Fruit fly (Drosophila melanogaster) whole organism, wandering third instar larva: ENCODE data around the gene CG31016.

Source experiments
- Abd-B ChIP-seq: fragments of >200 bp; optimal IDR thresholded peaks from 2 replicates; lab custom pipeline; 2017; ENCODE audit warnings: missing biosample characterization, missing genetic modification characterization
- CG32264 ChIP-seq: fragments of 200-800 bp; sonication (Bioruptor generic); optimal IDR thresholded peaks from 2 replicates; lab custom pipeline; 2016; ENCODE audit warnings: missing biosample characterization, missing genetic modification characterization
- CG9705 ChIP-seq: fragments of 200-800 bp; sonication (Bioruptor generic); optimal IDR thresholded peaks from 2 replicates; lab custom pipeline; 2018; ENCODE audit warnings: missing biosample characterization, mild to moderate bottlenecking, missing genetic modification characterization
- CrebA ChIP-seq: fragments of 200-800 bp; sonication (Bioruptor generic); optimal IDR thresholded peaks from 2 replicates; lab custom pipeline; 2016; ENCODE audit warnings: missing biosample characterization, mild to moderate bottlenecking, missing genetic modification characterization, borderline replicate concordance
- Dfd ChIP-seq: fragments of >200 bp; optimal IDR thresholded peaks from 2 replicates; lab custom pipeline; 2017; ENCODE audit warnings: missing biosample characterization, missing genetic modification characterization
- Dif ChIP-seq: fragments of 200-275, 200-300 bp; sonication (Bioruptor generic); optimal IDR thresholded peaks from 2 replicates; lab custom pipeline; 2018; ENCODE audit warnings: missing biosample characterization, missing genetic modification characterization; ENCODE audit not compliant: partially characterized antibody
- GATAd ChIP-seq: sonication (Bioruptor generic); optimal IDR thresholded peaks from 2 replicates; lab custom pipeline; 2016; ENCODE audit warnings: missing biosample characterization, missing genetic modification characterization
- HLH106 ChIP-seq: fragments of 200-800 bp; optimal IDR thresholded peaks from 3 replicates; lab custom pipeline; 2019; ENCODE audit warnings: missing biosample characterization, mild to moderate bottlenecking, missing genetic modification characterization, moderate library complexity
- Hnf4 ChIP-seq: fragments of 200-800 bp; sonication (Bioruptor generic); optimal IDR thresholded peaks from 2 replicates; lab custom pipeline; 2016; ENCODE audit warnings: missing biosample characterization, mild to moderate bottlenecking, missing genetic modification characterization
- Hr78 ChIP-seq: fragments of >200 bp; optimal IDR thresholded peaks from 2 replicates; lab custom pipeline; 2017; ENCODE audit warnings: missing biosample characterization, missing genetic modification characterization
- Mio ChIP-seq: sonication (Bioruptor generic); optimal IDR thresholded peaks from 2 replicates; lab custom pipeline; 2016; ENCODE audit warnings: missing biosample characterization, missing genetic modification characterization
- Myc ChIP-seq: fragments of >200 bp; optimal IDR thresholded peaks from 2 replicates; lab custom pipeline; 2017
- OdsH ChIP-seq: fragments of 200-800 bp; sonication (Bioruptor generic); optimal IDR thresholded peaks from 2 replicates; lab custom pipeline; 2016; ENCODE audit warnings: missing biosample characterization, mild to moderate bottlenecking, missing genetic modification characterization
- Rel ChIP-seq, 2 experiments: fragments of 200-800 bp; sonication (Bioruptor generic) in 1 of 2; optimal IDR thresholded peaks; 2 replicates in 1 of 2; 3 replicates in 1 of 2; lab custom pipeline; 2016 to 2019; ENCODE audit warnings: mild to moderate bottlenecking in 2 of 2, missing biosample characterization in 2 of 2, missing genetic modification characterization in 2 of 2, moderate library complexity in 1 of 2
- Sp1 ChIP-seq: fragments of 200-800 bp; sonication (Bioruptor generic); optimal IDR thresholded peaks from 3 replicates; lab custom pipeline; 2019; ENCODE audit warnings: missing biosample characterization, mild to moderate bottlenecking, missing genetic modification characterization, moderate library complexity
- Vsx2 ChIP-seq: fragments of 200-300, 225-300 bp; sonication (Bioruptor generic); optimal IDR thresholded peaks from 2 replicates; lab custom pipeline; 2018; ENCODE audit warnings: missing biosample characterization, missing genetic modification characterization; ENCODE audit not compliant: partially characterized antibody
- br ChIP-seq: fragments of 200-800 bp; sonication (Bioruptor generic); optimal IDR thresholded peaks from 2 replicates; lab custom pipeline; 2016; ENCODE audit warnings: missing biosample characterization, missing genetic modification characterization
- brk ChIP-seq: fragments of 200-800 bp; sonication (Bioruptor generic); optimal IDR thresholded peaks from 2 replicates; lab custom pipeline; 2016; ENCODE audit warnings: missing biosample characterization, mild to moderate bottlenecking, missing genetic modification characterization
- dl ChIP-seq, 2 experiments: fragments of 175-275, 200-275 bp in 1 of 2; fragments of 200-275 bp in 1 of 2; sonication (Bioruptor generic); optimal IDR thresholded peaks; lab custom pipeline; 2018; ENCODE audit warnings: mild to moderate bottlenecking in 2 of 2, missing biosample characterization in 2 of 2, missing genetic modification characterization in 2 of 2, moderate library complexity in 2 of 2; ENCODE audit not compliant: partially characterized antibody in 2 of 2, insufficient read depth in 1 of 2
- dmrt93B ChIP-seq: fragments of 200-800 bp; sonication (Bioruptor generic); optimal IDR thresholded peaks from 2 replicates; lab custom pipeline; 2018; ENCODE audit warnings: missing biosample characterization, mild to moderate bottlenecking, missing genetic modification characterization
- dsf ChIP-seq: sonication (Bioruptor generic); optimal IDR thresholded peaks from 2 replicates; lab custom pipeline; 2016; ENCODE audit warnings: missing biosample characterization, missing genetic modification characterization, borderline replicate concordance
- ey ChIP-seq: fragments of 200-800 bp; sonication (Bioruptor generic); optimal IDR thresholded peaks from 2 replicates; lab custom pipeline; 2016; ENCODE audit warnings: missing biosample characterization, missing genetic modification characterization
- foxo ChIP-seq, 2 experiments: fragments of 200-800 bp; sonication (Bioruptor generic); optimal IDR thresholded peaks; 2 replicates in 1 of 2; 3 replicates in 1 of 2; lab custom pipeline; 2016 to 2017; ENCODE audit warnings: missing biosample characterization in 2 of 2, missing genetic modification characterization in 2 of 2
- h ChIP-seq: fragments of 200-800 bp; sonication (Bioruptor generic); optimal IDR thresholded peaks from 3 replicates; lab custom pipeline; 2016; ENCODE audit warnings: missing biosample characterization, mild to moderate bottlenecking, missing genetic modification characterization
- jim ChIP-seq: fragments of 175-275, 200-325 bp; sonication (Bioruptor generic); optimal IDR thresholded peaks from 2 replicates; lab custom pipeline; 2016; ENCODE audit warnings: missing biosample characterization, mild to moderate bottlenecking, missing genetic modification characterization
- pan ChIP-seq: fragments of >200 bp; optimal IDR thresholded peaks from 2 replicates; lab custom pipeline; 2017
- psq ChIP-seq: fragments of 200-800 bp; sonication (Bioruptor generic); optimal IDR thresholded peaks from 3 replicates; lab custom pipeline; 2017; ENCODE audit warnings: missing biosample characterization, mild to moderate bottlenecking, missing genetic modification characterization, moderate library complexity
- rgr ChIP-seq: fragments of 200-800 bp; sonication (Bioruptor generic); optimal IDR thresholded peaks from 3 replicates; lab custom pipeline; 2016; ENCODE audit warnings: missing biosample characterization, mild to moderate bottlenecking, missing genetic modification characterization
- sage ChIP-seq: fragments of 200-800 bp; sonication (Bioruptor generic); optimal IDR thresholded peaks from 2 replicates; lab custom pipeline; 2016; ENCODE audit warnings: missing biosample characterization, mild to moderate bottlenecking, missing genetic modification characterization
- sv ChIP-seq: fragments of 200-800 bp; sonication (Bioruptor generic); optimal IDR thresholded peaks from 3 replicates; lab custom pipeline; 2016; ENCODE audit warnings: missing biosample characterization, missing genetic modification characterization
- tai ChIP-seq: sonication (Bioruptor generic); optimal IDR thresholded peaks from 2 replicates; lab custom pipeline; 2016; ENCODE audit warnings: missing biosample characterization, missing genetic modification characterization
- usp ChIP-seq: fragments of >200 bp; optimal IDR thresholded peaks from 2 replicates; lab custom pipeline; 2017; ENCODE audit warnings: missing biosample characterization, missing genetic modification characterization
- woc ChIP-seq: sonication (Bioruptor generic); optimal IDR thresholded peaks from 2 replicates; lab custom pipeline; 2016; ENCODE audit warnings: missing biosample characterization, mild to moderate bottlenecking, missing genetic modification characterization

Gene CG31016

DNA sequence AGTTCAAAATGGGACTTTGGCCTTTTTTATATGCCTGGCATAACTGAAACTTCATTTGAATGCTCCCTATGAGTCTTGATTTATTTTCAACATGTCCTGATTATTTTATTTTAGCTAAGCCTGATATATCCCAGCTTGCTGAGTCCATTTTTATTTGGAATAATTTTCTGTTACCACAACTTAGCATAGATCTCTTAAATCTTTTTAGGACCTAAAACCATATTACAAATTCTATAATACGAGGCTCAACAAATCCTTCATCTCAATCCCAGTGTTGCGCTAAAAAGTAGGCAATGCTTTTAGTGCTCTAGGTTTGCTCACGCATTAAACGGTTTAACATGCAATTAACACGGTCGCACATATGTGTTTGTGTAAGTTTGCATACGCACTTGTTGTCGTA is 15.8 kb downstream of the CG31016 start, which contains the start of gene CG44954:
CG44954 (minus strand) TSS at position 101 of the 400 bp plus-strand sequence.
- TF ChIP-seq usp, result no peak
- TF ChIP-seq Hr78 (GFP tag; lab: Kevin White, UChicago), result no peak
- no peak for TF ChIP-seq Rel (GFP tag; optimal IDR thresholded peaks at IDR 0.05; lab: Kevin White, UChicago)
- TF ChIP-seq Rel (tag; optimal IDR thresholded peaks at IDR 0.05; lab: Kevin White, UChicago), result no peak
- TF ChIP-seq dmrt93B (GFP tag; lab: Kevin White, UChicago), result no peak
- TF ChIP-seq ey (GFP tag; lab: Kevin White, UChicago), result no peak
- TF ChIP-seq Abd-B (GFP tag; lab: Kevin White, UChicago), result no peak
- no peak for TF ChIP-seq woc
- TF ChIP-seq HLH106 (tag; lab: Kevin White, UChicago), result no peak
- TF ChIP-seq brk (GFP tag; lab: Kevin White, UChicago), result no peak
- TF ChIP-seq CG9705 (GFP tag; lab: Kevin White, UChicago), result no peak
- no peak for TF ChIP-seq Vsx2 (GFP tag; lab: Kevin White, UChicago)
- no peak for TF ChIP-seq rgr (GFP tag; lab: Kevin White, UChicago)
- TF ChIP-seq foxo (GFP tag; optimal IDR thresholded peaks at IDR 0.05; lab: Kevin White, UChicago), result no peak
- no peak for TF ChIP-seq h (GFP tag; lab: Kevin White, UChicago)

DNA sequence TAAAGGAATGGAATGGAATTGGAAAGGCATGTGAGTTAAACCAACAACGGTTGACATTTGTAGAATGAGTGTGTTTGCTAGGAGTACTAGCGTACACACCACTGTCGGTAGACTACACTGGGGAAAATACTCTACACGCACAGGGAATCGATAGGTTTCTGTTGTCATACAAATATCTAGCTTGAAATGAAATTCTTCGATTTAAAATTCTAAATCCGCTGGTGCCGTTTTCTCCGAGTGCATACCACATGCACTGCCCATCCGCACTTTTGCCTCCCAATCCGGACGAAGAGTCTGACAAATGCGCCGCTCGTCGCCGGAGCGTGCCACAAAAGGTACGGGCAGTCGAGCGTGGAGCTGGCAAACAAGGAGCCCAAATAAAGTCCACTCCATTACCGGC is 22.9 kb downstream of the CG31016 start, which contains the start of gene CG2267:
CG2267 (minus strand) TSS at position 101 of the 400 bp plus-strand sequence.
- TF ChIP-seq usp (no peak), Hnf4 (GFP tag; lab: Kevin White, UChicago) (no peak), Hr78 (GFP tag; lab: Kevin White, UChicago) (no peak), Rel (GFP tag; optimal IDR thresholded peaks at IDR 0.05; lab: Kevin White, UChicago) (no peak), Rel (tag; optimal IDR thresholded peaks at IDR 0.05; lab: Kevin White, UChicago) (no peak), Dif (GFP tag; lab: Kevin White, UChicago) (no peak), foxo (GFP tag; optimal IDR thresholded peaks at IDR 0.05; lab: Kevin White, UChicago) (no peak), GATAd (GFP tag; lab: Kevin White, UChicago) (no peak), h (GFP tag; lab: Kevin White, UChicago) (no peak), CG32264 (GFP tag; lab: Kevin White, UChicago) (no peak), OdsH (GFP tag; lab: Kevin White, UChicago) (no peak), jim (GFP tag; lab: Kevin White, UChicago) (no peak), Myc (no peak), ey (GFP tag; lab: Kevin White, UChicago) (no peak), dl (GFP tag; optimal IDR thresholded peaks at IDR 0.05; lab: Kevin White, UChicago; ENCODE audit: insufficient read depth in 1 of 2, partially characterized antibody in 2 of 2) (no peak), Dfd (GFP tag; lab: Kevin White, UChicago) (no peak), sv (GFP tag; lab: Kevin White, UChicago) (no peak), dsf (GFP tag; lab: Kevin White, UChicago) (no peak), Abd-B (GFP tag; lab: Kevin White, UChicago) (no peak), brk (GFP tag; lab: Kevin White, UChicago) (no peak), br (GFP tag; lab: Kevin White, UChicago) (no peak)

DNA sequence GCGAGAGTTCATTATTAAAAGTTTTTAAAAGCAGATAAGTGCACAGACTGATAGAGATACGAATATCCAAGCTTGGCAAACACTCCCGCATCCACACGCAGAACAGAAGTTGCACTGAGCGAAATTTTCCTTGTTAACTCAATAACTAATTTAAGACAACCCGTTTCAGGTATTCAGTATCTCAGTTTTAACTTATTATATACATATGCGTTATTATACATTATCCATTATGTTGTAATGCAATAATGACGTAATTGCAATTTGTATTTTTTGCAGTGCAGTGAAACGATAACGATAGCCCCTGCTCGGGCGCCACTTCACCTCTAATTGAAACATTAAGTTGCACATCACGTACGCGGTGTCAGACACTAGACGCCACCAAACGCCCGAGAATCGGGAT is 37.3 kb downstream of the CG31016 start:
- TF ChIP-seq foxo (GFP tag; optimal IDR thresholded peaks at IDR 0.05; lab: Kevin White, UChicago) (peak in 1 of 2 experiments; percentile 8), Myc (no peak), psq (no peak), Mio (GFP tag; lab: Kevin White, UChicago) (no peak), Sp1 (GFP tag; lab: Kevin White, UChicago) (no peak), Dfd (GFP tag; lab: Kevin White, UChicago) (no peak), Hr78 (GFP tag; lab: Kevin White, UChicago) (no peak), tai (GFP tag; lab: Kevin White, UChicago) (no peak), jim (GFP tag; lab: Kevin White, UChicago) (no peak)

DNA sequence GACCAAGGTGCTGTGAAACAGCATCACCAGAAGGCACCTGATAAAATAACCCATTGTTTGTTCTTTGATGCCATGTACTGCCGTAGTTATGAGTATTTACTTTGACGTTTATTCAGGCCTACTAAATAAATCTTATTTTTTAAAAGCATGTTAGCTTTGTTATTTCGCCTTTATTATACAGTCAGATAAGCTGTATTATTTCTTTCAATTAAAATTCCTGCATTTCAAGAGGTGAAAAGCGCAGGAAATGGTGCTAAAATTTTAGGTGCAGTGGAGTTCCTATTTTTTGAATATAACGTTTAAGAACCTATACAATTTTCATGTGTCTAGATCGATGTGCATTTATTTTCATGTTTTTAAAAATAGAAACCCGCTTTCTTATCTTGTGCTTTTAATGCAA is 39.8 kb downstream of the CG31016 start, which contains the start of gene CG31013:
CG31013 (minus strand) TSS at position 101 of the 400 bp plus-strand sequence.
- TF ChIP-seq brk (GFP tag; lab: Kevin White, UChicago) (no peak), Vsx2 (GFP tag; lab: Kevin White, UChicago) (no peak), Sp1 (GFP tag; lab: Kevin White, UChicago) (no peak), jim (GFP tag; lab: Kevin White, UChicago) (no peak), CrebA (no peak), usp (no peak), h (GFP tag; lab: Kevin White, UChicago) (no peak), dl (GFP tag; optimal IDR thresholded peaks at IDR 0.05; lab: Kevin White, UChicago; ENCODE audit: insufficient read depth in 1 of 2, partially characterized antibody in 2 of 2) (no peak), pan (lab: Kevin White, UChicago) (no peak), GATAd (GFP tag; lab: Kevin White, UChicago) (no peak), Dif (GFP tag; lab: Kevin White, UChicago) (no peak), HLH106 (tag; lab: Kevin White, UChicago) (no peak), sage (no peak), dmrt93B (GFP tag; lab: Kevin White, UChicago) (no peak), rgr (GFP tag; lab: Kevin White, UChicago) (no peak)
